Fruit fly (Drosophila melanogaster) whole organism, adult: ENCODE measurements around the gene dikar.

Experiments used
- CG5204 ChIP-seq: fragments of 200-800 bp; sonication (Bioruptor generic); optimal IDR thresholded peaks from 2 replicates; lab custom pipeline; 2016; ENCODE audit warnings: missing biosample characterization, missing genetic modification characterization
- tj ChIP-seq: fragments of 200-800 bp; sonication (Bioruptor generic); optimal IDR thresholded peaks from 3 replicates; lab custom pipeline; 2017; ENCODE audit warnings: missing biosample characterization, mild to moderate bottlenecking, missing genetic modification characterization, moderate library complexity
- toe ChIP-seq: fragments of 200-800 bp; sonication (Bioruptor generic); optimal IDR thresholded peaks from 2 replicates; lab custom pipeline; 2016; ENCODE audit warnings: missing biosample characterization, missing genetic modification characterization

DNA sequence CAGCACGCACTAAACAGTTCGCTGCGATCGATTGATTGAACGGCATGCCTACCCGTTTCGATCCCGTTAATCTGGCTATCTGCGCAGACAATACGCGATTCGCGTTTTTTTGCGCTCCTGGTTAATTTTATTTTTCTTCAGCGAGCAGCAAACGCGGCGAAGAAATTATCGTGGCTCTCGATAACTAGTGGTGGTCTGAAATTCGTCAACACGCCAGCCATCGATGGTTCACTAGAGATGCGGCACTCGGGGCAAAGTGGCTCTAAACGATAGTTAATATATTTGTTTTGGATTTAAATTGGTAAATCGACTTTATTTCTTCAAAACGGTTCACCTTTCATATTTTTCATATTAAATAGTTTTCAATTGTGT, at the start of gene dikar:
- peak; percentile 75 for TF ChIP-seq CG5204 (GFP tag; lab: Kevin White, UChicago)
- TF ChIP-seq tj (GFP tag; lab: Kevin White, UChicago): no peak
- peak; percentile 67 for TF ChIP-seq toe (GFP tag; lab: Kevin White, UChicago)
